In genomic region chrX:13208075-13208474, dm6 we compare ENCODE assay signal across 1 fruit fly cellular context.
TF ChIP-seq lines count a peak whose summit lies in the region.

No protein-coding gene starts in this region.

TF ChIP-seq in whole organism, embryonic, 481 proteins besides CTCF, POLR2A, EP300 and RAD21 (continued from another document):
- peak; percentile 46 for TF ChIP-seq nmo (GFP tag; optimal IDR thresholded peaks at IDR 0.05; lab: Kevin White, UChicago)
- no peak for TF ChIP-seq CG12942 (GFP tag; optimal IDR thresholded peaks at IDR 0.05; lab: Kevin White, UChicago)
- TF ChIP-seq dmrt99B (tag; optimal IDR thresholded peaks at IDR 0.05; lab: Kevin White, UChicago): peak; percentile 66
- no peak for TF ChIP-seq scrt (GFP tag; optimal IDR thresholded peaks at IDR 0.05; lab: Kevin White, UChicago)
- TF ChIP-seq CG4282 (GFP tag; optimal IDR thresholded peaks at IDR 0.05; lab: Kevin White, UChicago): no peak
- no peak for TF ChIP-seq wdn (GFP tag; IDR thresholded peaks at IDR 0.05; lab: Robert Waterston, UW)
- peak; percentile 63 for TF ChIP-seq CG31441 (GFP tag; IDR thresholded peaks at IDR 0.05; lab: Robert Waterston, UW)
- no peak for TF ChIP-seq luna (GFP tag; optimal IDR thresholded peaks at IDR 0.05; lab: Kevin White, UChicago)
- no peak for TF ChIP-seq CG11456 (GFP tag; IDR thresholded peaks at IDR 0.05; lab: Robert Waterston, UW)
- no peak for TF ChIP-seq usp (GFP tag; optimal IDR thresholded peaks at IDR 0.05; lab: Kevin White, UChicago)
- no peak for TF ChIP-seq CG8281 (tag; optimal IDR thresholded peaks at IDR 0.05; lab: Kevin White, UChicago)
- TF ChIP-seq CG4730 (GFP tag; IDR thresholded peaks at IDR 0.05; lab: Robert Waterston, UW): no peak
- no peak for TF ChIP-seq wor (GFP tag; IDR thresholded peaks at IDR 0.05; lab: Robert Waterston, UW)
- TF ChIP-seq Fer2 (tag; optimal IDR thresholded peaks at IDR 0.05; lab: Kevin White, UChicago): no peak
- TF ChIP-seq dan (GFP tag; IDR thresholded peaks at IDR 0.05; lab: Robert Waterston, UW): no peak
- TF ChIP-seq dpn (GFP tag; optimal IDR thresholded peaks at IDR 0.05; lab: Kevin White, UChicago): no peak
- TF ChIP-seq CG9876 (GFP tag; optimal IDR thresholded peaks at IDR 0.05; lab: Kevin White, UChicago): no peak
- TF ChIP-seq CG4424 (GFP tag; optimal IDR thresholded peaks at IDR 0.05; lab: Kevin White, UChicago): peak; percentile 6
- TF ChIP-seq CG7839 (tag; optimal IDR thresholded peaks at IDR 0.05; lab: Kevin White, UChicago): peak; percentile 68
- TF ChIP-seq BEAF-32 (GFP tag; optimal IDR thresholded peaks at IDR 0.05; lab: Kevin White, UChicago): no peak
- no peak for TF ChIP-seq CG8359 (GFP tag; optimal IDR thresholded peaks at IDR 0.05; lab: Kevin White, UChicago; ENCODE audit: borderline replicate concordance)
- no peak for TF ChIP-seq ranshi (GFP tag; IDR thresholded peaks at IDR 0.05; lab: Robert Waterston, UW)
- no peak for TF ChIP-seq hb (GFP tag; IDR thresholded peaks at IDR 0.05; lab: Robert Waterston, UW; ENCODE audit: partially characterized antibody)
- TF ChIP-seq CG11398 (GFP tag; optimal IDR thresholded peaks at IDR 0.05; lab: Kevin White, UChicago): no peak
- TF ChIP-seq Pdp1 (GFP tag; optimal IDR thresholded peaks at IDR 0.05; lab: Kevin White, UChicago): no peak
- TF ChIP-seq MBD-R2 (GFP tag; IDR thresholded peaks at IDR 0.05; lab: Robert Waterston, UW): no peak
- no peak for TF ChIP-seq sd (tag; optimal IDR thresholded peaks at IDR 0.05; lab: Kevin White, UChicago)
- no peak for TF ChIP-seq ham (GFP tag; IDR thresholded peaks at IDR 0.05; lab: Robert Waterston, UW)
- no peak for TF ChIP-seq Nf-YB (GFP tag; optimal IDR thresholded peaks at IDR 0.05; lab: Kevin White, UChicago)
- no peak for TF ChIP-seq Poxn (GFP tag; IDR thresholded peaks at IDR 0.05; lab: Robert Waterston, UW)
- no peak for TF ChIP-seq dimm (GFP tag; IDR thresholded peaks at IDR 0.05; lab: Robert Waterston, UW)
- TF ChIP-seq CG17385 (GFP tag; optimal IDR thresholded peaks at IDR 0.05; lab: Kevin White, UChicago): peak; percentile 22
- no peak for TF ChIP-seq CG4328 (GFP tag; optimal IDR thresholded peaks at IDR 0.05; lab: Kevin White, UChicago)
- peak; percentile 53 for TF ChIP-seq CoRest (tag; optimal IDR thresholded peaks at IDR 0.05; lab: Kevin White, UChicago)
- TF ChIP-seq insv (GFP tag; optimal IDR thresholded peaks at IDR 0.05; lab: Kevin White, UChicago): no peak
- no peak for TF ChIP-seq CG2875 (GFP tag; optimal IDR thresholded peaks at IDR 0.05; lab: Kevin White, UChicago)
- TF ChIP-seq cas (GFP tag; IDR thresholded peaks at IDR 0.05; lab: Robert Waterston, UW): no peak
- no peak for TF ChIP-seq ewg (GFP tag; optimal IDR thresholded peaks at IDR 0.05; lab: Kevin White, UChicago)
- peak; percentile 44 for TF ChIP-seq Blimp-1 (GFP tag; optimal IDR thresholded peaks at IDR 0.05; lab: Kevin White, UChicago)
- no peak for TF ChIP-seq nau (GFP tag; optimal IDR thresholded peaks at IDR 0.05; lab: Kevin White, UChicago)
- TF ChIP-seq CrebB (tag; optimal IDR thresholded peaks at IDR 0.05; lab: Kevin White, UChicago): no peak
- TF ChIP-seq Adf1 (GFP tag; IDR thresholded peaks at IDR 0.05; lab: Robert Waterston, UW): no peak
- no peak for TF ChIP-seq gro (GFP tag; optimal IDR thresholded peaks at IDR 0.05; lab: Kevin White, UChicago)
- TF ChIP-seq CG34422 (GFP tag; IDR thresholded peaks at IDR 0.05; lab: Robert Waterston, UW): no peak
- peak; percentile 32 for TF ChIP-seq Ssrp (tag; optimal IDR thresholded peaks at IDR 0.05; lab: Kevin White, UChicago)
- no peak for TF ChIP-seq CG7271 (tag; optimal IDR thresholded peaks at IDR 0.05; lab: Kevin White, UChicago)
- TF ChIP-seq ttk (GFP tag; IDR thresholded peaks at IDR 0.05; lab: Robert Waterston, UW): no peak
- no peak for TF ChIP-seq crc (GFP tag; optimal IDR thresholded peaks at IDR 0.05; lab: Kevin White, UChicago)
- TF ChIP-seq Bgb (GFP tag; IDR thresholded peaks at IDR 0.05; lab: Robert Waterston, UW; ENCODE audit: partially characterized antibody): no peak
- TF ChIP-seq CG1529 (GFP tag; optimal IDR thresholded peaks at IDR 0.05; lab: Kevin White, UChicago): no peak
- TF ChIP-seq CG15696 (tag; optimal IDR thresholded peaks at IDR 0.05; lab: Kevin White, UChicago): no peak
- no peak for TF ChIP-seq Mes4 (GFP tag; optimal IDR thresholded peaks at IDR 0.05; lab: Kevin White, UChicago)
- no peak for TF ChIP-seq CG2116 (GFP tag; optimal IDR thresholded peaks at IDR 0.05; lab: Kevin White, UChicago)
- no peak for TF ChIP-seq CG17568 (GFP tag; optimal IDR thresholded peaks at IDR 0.05; lab: Kevin White, UChicago)
- no peak for TF ChIP-seq ro (GFP tag; IDR thresholded peaks at IDR 0.05; lab: Robert Waterston, UW)
